Fruit fly (Drosophila melanogaster) whole organism, embryonic: ENCODE data around the gene CG16736.
A peak's percentile ranks its signal among the peaks of the same experiment; 100 is the strongest.

Source experiments
- B-H1 ChIP-seq: fragments of 200-800 bp; sonication (Bioruptor generic); IDR thresholded peaks from 3 replicates; pipeline ENCODE4 v1.3.6; 2022; ENCODE audit warnings: missing biosample characterization, missing genetic modification characterization
- CG10321 ChIP-seq: fragments of 200-800 bp; sonication (Bioruptor generic); IDR thresholded peaks from 2 replicates; pipeline ENCODE4 v1.3.6; 2022; ENCODE audit warnings: missing biosample characterization, missing genetic modification characterization
- CG11247 ChIP-seq: fragments of 200-800 bp; sonication (Bioruptor generic); IDR thresholded peaks from 2 replicates; pipeline ENCODE4 v1.3.6; 2022; ENCODE audit warnings: missing biosample characterization, missing genetic modification characterization
- CG12071 ChIP-seq: fragments of 200-800 bp; sonication (Bioruptor generic); optimal IDR thresholded peaks from 3 replicates; lab custom pipeline; 2018; ENCODE audit warnings: missing biosample characterization, mild to moderate bottlenecking, missing genetic modification characterization
- CG15696 ChIP-seq: fragments of 200-800 bp; sonication (Bioruptor generic); optimal IDR thresholded peaks from 2 replicates; lab custom pipeline; 2019; ENCODE audit warnings: missing biosample characterization, mild to moderate bottlenecking, missing genetic modification characterization, moderate library complexity
- CG1603 ChIP-seq: fragments of 200-800 bp; sonication (Bioruptor generic); optimal IDR thresholded peaks from 2 replicates; lab custom pipeline; 2019; ENCODE audit warnings: missing biosample characterization, mild to moderate bottlenecking, missing genetic modification characterization, moderate library complexity
- CG16779 ChIP-seq: fragments of 200-800 bp; sonication (Bioruptor generic); IDR thresholded peaks from 2 replicates; pipeline ENCODE4 v1.3.6; 2022; ENCODE audit warnings: missing biosample characterization, missing genetic modification characterization
- CG16813 ChIP-seq: fragments of 200-800 bp; sonication (Bioruptor generic); IDR thresholded peaks from 3 replicates; pipeline ENCODE4 v1.3.6; 2022; ENCODE audit warnings: missing biosample characterization, missing genetic modification characterization; ENCODE audit not compliant: partially characterized antibody
- CG1792 ChIP-seq: fragments of 200-800 bp; sonication (Bioruptor generic); optimal IDR thresholded peaks from 2 replicates; lab custom pipeline; 2016; ENCODE audit warnings: missing biosample characterization, missing genetic modification characterization
- CG30403 ChIP-seq: fragments of 200-800 bp; sonication (Bioruptor generic); optimal IDR thresholded peaks from 3 replicates; lab custom pipeline; 2016; ENCODE audit warnings: missing biosample characterization, missing genetic modification characterization
- CG3847 ChIP-seq: fragments of 200-800 bp; sonication (Bioruptor generic); IDR thresholded peaks from 2 replicates; pipeline ENCODE4 v1.3.6; 2022; ENCODE audit warnings: missing biosample characterization, missing genetic modification characterization
- CG7963 ChIP-seq: fragments of 200-800 bp; sonication (Bioruptor generic); IDR thresholded peaks from 3 replicates; pipeline ENCODE4 v1.3.6; 2022; ENCODE audit warnings: missing biosample characterization, missing genetic modification characterization; ENCODE audit not compliant: partially characterized antibody
- CG9609 ChIP-seq: fragments of 200-800 bp; sonication (Bioruptor generic); optimal IDR thresholded peaks from 3 replicates; lab custom pipeline; 2016; ENCODE audit warnings: missing biosample characterization, missing genetic modification characterization
- D19A ChIP-seq: fragments of 200-800 bp; optimal IDR thresholded peaks from 3 replicates; lab custom pipeline; 2019; ENCODE audit warnings: missing biosample characterization, mild to moderate bottlenecking, missing genetic modification characterization, moderate library complexity
- Dbx ChIP-seq: fragments of 200-800 bp; sonication (Bioruptor generic); IDR thresholded peaks from 3 replicates; pipeline ENCODE4 v1.3.6; 2022; ENCODE audit warnings: missing biosample characterization, missing genetic modification characterization
- Hmr ChIP-seq: fragments of 200-800 bp; sonication (Bioruptor generic); optimal IDR thresholded peaks from 3 replicates; lab custom pipeline; 2017; ENCODE audit warnings: mild to moderate bottlenecking, missing biosample characterization, missing genetic modification reagents, missing genetic modification characterization
- Med ChIP-seq: fragments of 200-800 bp; sonication (Bioruptor generic); peaks from one replicate; lab custom pipeline; 2016; ENCODE audit warnings: missing biosample characterization, missing genetic modification characterization, mild to moderate bottlenecking, inconsistent platforms, moderate library complexity
- Mes4 ChIP-seq: fragments of 200-800 bp; sonication (Bioruptor generic); optimal IDR thresholded peaks from 2 replicates; lab custom pipeline; 2016; ENCODE audit warnings: missing biosample characterization, missing genetic modification characterization
- Myb ChIP-seq: fragments of 200-800 bp; sonication (Bioruptor generic); optimal IDR thresholded peaks from 2 replicates; lab custom pipeline; 2016; ENCODE audit warnings: missing biosample characterization, missing genetic modification characterization
- Oaz ChIP-seq: fragments of 200-800 bp; sonication (Bioruptor generic); IDR thresholded peaks from 2 replicates; pipeline ENCODE4 v1.3.6; 2022; ENCODE audit warnings: missing biosample characterization, missing genetic modification characterization
- Spps ChIP-seq: fragments of 200-800 bp; sonication (Bioruptor generic); optimal IDR thresholded peaks from 2 replicates; lab custom pipeline; 2018; ENCODE audit warnings: missing biosample characterization, mild to moderate bottlenecking, missing genetic modification characterization
- Sry-δ ChIP-seq: fragments of 200-800 bp; sonication (Bioruptor generic); optimal IDR thresholded peaks from 2 replicates; lab custom pipeline; 2016; ENCODE audit warnings: missing biosample characterization, missing genetic modification characterization
- Taf1 ChIP-seq: fragments of 200-800 bp; sonication (Bioruptor generic); IDR thresholded peaks from 2 replicates; pipeline ENCODE4 v1.3.6; 2022; ENCODE audit warnings: missing biosample characterization, missing genetic modification characterization
- Xrp1 ChIP-seq: fragments of 200-800 bp; sonication (Bioruptor generic); IDR thresholded peaks from 2 replicates; pipeline ENCODE4 v1.3.6; 2022; ENCODE audit warnings: missing biosample characterization, missing genetic modification characterization
- amos ChIP-seq: fragments of 200-800 bp; sonication (Bioruptor generic); IDR thresholded peaks from 2 replicates; pipeline ENCODE4 v1.3.6; 2022; ENCODE audit warnings: missing biosample characterization, missing genetic modification characterization; ENCODE audit not compliant: partially characterized antibody
- ase ChIP-seq: fragments of 200-800 bp; sonication (Bioruptor generic); IDR thresholded peaks from 3 replicates; pipeline ENCODE4 v1.3.6; 2022; ENCODE audit warnings: missing biosample characterization, missing genetic modification characterization
- ato ChIP-seq: fragments of 200-800 bp; sonication (Bioruptor generic); IDR thresholded peaks from 2 replicates; pipeline ENCODE4 v1.3.6; 2022; ENCODE audit warnings: missing biosample characterization, missing genetic modification characterization; ENCODE audit not compliant: partially characterized antibody
- chinmo ChIP-seq: fragments of 200-800 bp; sonication (Bioruptor generic); IDR thresholded peaks from 4 replicates; pipeline ENCODE4 v1.3.6; 2022; ENCODE audit warnings: missing biosample characterization, missing genetic modification characterization; ENCODE audit not compliant: partially characterized antibody
- corto ChIP-seq: fragments of 200-800 bp; sonication (Bioruptor generic); optimal IDR thresholded peaks from 2 replicates; lab custom pipeline; 2016; ENCODE audit warnings: missing biosample characterization, mild to moderate bottlenecking, missing genetic modification characterization, moderate library complexity
- fd102C ChIP-seq: fragments of 200-800 bp; sonication (Bioruptor generic); optimal IDR thresholded peaks from 2 replicates; lab custom pipeline; 2018; ENCODE audit warnings: missing biosample characterization, mild to moderate bottlenecking, missing genetic modification characterization, moderate library complexity
- grn ChIP-seq: fragments of 200-800 bp; sonication (Bioruptor generic); optimal IDR thresholded peaks from 3 replicates; lab custom pipeline; 2017; ENCODE audit warnings: missing biosample characterization, missing genetic modification characterization
- lab ChIP-seq: fragments of 200-800 bp; sonication (Bioruptor generic); optimal IDR thresholded peaks from 3 replicates; lab custom pipeline; 2017; ENCODE audit warnings: missing biosample characterization, missing genetic modification characterization, mild to moderate bottlenecking, moderate library complexity, missing genetic modification reagents
- nau ChIP-seq: fragments of 200-800 bp; sonication (Bioruptor generic); optimal IDR thresholded peaks from 3 replicates; lab custom pipeline; 2017; ENCODE audit warnings: missing biosample characterization, mild to moderate bottlenecking, missing genetic modification characterization, missing genetic modification reagents
- nerfin-2 ChIP-seq: fragments of 200-800 bp; sonication (Bioruptor generic); IDR thresholded peaks from 2 replicates; pipeline ENCODE4 v1.3.6; 2022; ENCODE audit warnings: missing biosample characterization, missing genetic modification characterization; ENCODE audit not compliant: partially characterized antibody
- run ChIP-seq: fragments of 200-800 bp; sonication (Bioruptor generic); optimal IDR thresholded peaks from 3 replicates; lab custom pipeline; 2018; ENCODE audit warnings: missing biosample characterization, mild to moderate bottlenecking, missing genetic modification characterization
- sens-2 ChIP-seq: fragments of 200-800 bp; sonication (Bioruptor generic); IDR thresholded peaks from 2 replicates; pipeline ENCODE4 v1.3.6; 2022; ENCODE audit warnings: missing biosample characterization, missing genetic modification characterization
- so ChIP-seq: fragments of 200-800 bp; sonication (Bioruptor generic); IDR thresholded peaks from 3 replicates; pipeline ENCODE4 v1.3.6; 2022; ENCODE audit warnings: missing biosample characterization, missing genetic modification characterization
- sob ChIP-seq: fragments of 200-800 bp; sonication (Bioruptor generic); IDR thresholded peaks from 2 replicates; pipeline ENCODE4 v1.3.6; 2022; ENCODE audit warnings: missing biosample characterization, missing genetic modification characterization
- stc ChIP-seq: fragments of 200-800 bp; sonication (Bioruptor generic); IDR thresholded peaks from 2 replicates; pipeline ENCODE4 v1.3.6; 2022; ENCODE audit warnings: missing biosample characterization, missing genetic modification characterization
- trh ChIP-seq: fragments of 200-800 bp; sonication (Bioruptor generic); optimal IDR thresholded peaks from 2 replicates; lab custom pipeline; 2016; ENCODE audit warnings: missing biosample characterization, missing genetic modification characterization

The CG16736 gene

DNA sequence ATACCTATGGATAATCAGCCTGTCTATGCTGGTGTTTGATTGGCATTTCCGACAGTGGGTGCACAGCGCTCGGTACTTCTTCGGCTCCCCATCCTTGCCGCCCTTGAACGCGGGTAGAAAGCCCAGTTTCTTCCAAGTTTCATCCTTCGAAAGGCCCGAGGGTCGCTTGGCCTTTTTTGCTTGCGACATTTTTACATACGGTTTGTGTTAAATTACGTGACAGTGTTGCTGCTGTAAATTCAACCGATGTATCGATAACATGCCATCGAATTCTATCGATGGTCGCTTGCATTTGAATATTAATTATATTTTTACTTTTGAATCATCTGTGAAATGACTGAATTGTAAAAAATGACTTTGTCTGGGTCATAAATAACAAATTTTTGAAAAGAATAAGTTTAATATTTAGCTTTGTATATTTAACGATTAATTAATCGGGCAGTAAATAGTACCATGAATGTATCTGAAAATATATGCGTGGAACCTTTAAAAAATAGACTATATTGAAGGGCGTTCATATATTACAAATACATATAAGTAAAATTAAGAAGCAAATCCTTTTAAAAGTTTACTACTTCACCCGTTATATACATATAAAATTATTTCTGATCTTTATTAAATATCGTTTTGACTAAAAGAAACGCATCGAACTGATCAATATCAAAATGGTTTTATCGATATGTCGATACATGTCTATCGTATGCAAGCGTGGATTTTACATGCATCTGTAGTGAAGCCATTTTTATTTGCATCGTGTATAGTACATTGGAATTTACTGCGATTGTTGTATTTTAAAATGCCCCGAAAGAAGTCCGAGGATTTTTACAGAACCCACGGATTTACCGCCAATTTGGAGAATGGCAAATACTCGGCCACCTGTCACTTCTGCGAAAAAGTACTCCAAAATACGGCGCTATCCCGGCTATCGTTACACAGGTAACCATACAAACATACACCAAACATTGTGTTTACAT lies 1.0 kb upstream of the CG16736 start, which contains the start of the genes Ibf2 and Ibf1 (continued):
- TF ChIP-seq CG12071 (no peak), run (tag; lab: Kevin White, UChicago) (no peak), corto (GFP tag; lab: Kevin White, UChicago) (no peak), amos (GFP tag; lab: Robert Waterston, UW) (peak; percentile 87), stc (no peak), Mes4 (GFP tag; lab: Kevin White, UChicago) (no peak), Taf1 (GFP tag; lab: Robert Waterston, UW) (no peak), CG16779 (GFP tag; lab: Robert Waterston, UW) (no peak), ato (GFP tag; lab: Robert Waterston, UW) (peak; percentile 83), fd102C (GFP tag; lab: Kevin White, UChicago) (no peak), CG30403 (GFP tag; lab: Kevin White, UChicago) (no peak), D19A (tag; lab: Kevin White, UChicago) (no peak), Myb (GFP tag; lab: Kevin White, UChicago) (peak; percentile 21), CG9609 (GFP tag; lab: Kevin White, UChicago) (no peak), CG1792 (GFP tag; lab: Kevin White, UChicago) (no peak), Hmr (GFP tag; lab: Kevin White, UChicago) (no peak), CG3847 (GFP tag; lab: Robert Waterston, UW) (no peak), nau (GFP tag; lab: Kevin White, UChicago) (no peak), B-H1 (GFP tag; lab: Robert Waterston, UW) (no peak), chinmo (GFP tag; lab: Robert Waterston, UW) (peak; percentile 61; the same call in 2 of the 4 replicates), trh (GFP tag; lab: Kevin White, UChicago) (no peak), nerfin-2 (GFP tag; lab: Robert Waterston, UW) (peak; percentile 81), Xrp1 (GFP tag; lab: Robert Waterston, UW) (no peak), CG11247 (GFP tag; lab: Robert Waterston, UW) (no peak), Dbx (GFP tag; lab: Robert Waterston, UW) (no peak), lab (GFP tag; lab: Kevin White, UChicago) (no peak), sob (GFP tag; lab: Robert Waterston, UW) (no peak), so (GFP tag; lab: Robert Waterston, UW) (no peak), Med (GFP tag; lab: Kevin White, UChicago) (peak; percentile 22), Sry-δ (GFP tag; lab: Kevin White, UChicago) (peak; percentile 22), Oaz (GFP tag; lab: Robert Waterston, UW) (no peak), grn (GFP tag; lab: Kevin White, UChicago) (no peak), CG1603 (tag; lab: Kevin White, UChicago) (peak; percentile 8), CG16813 (GFP tag; lab: Robert Waterston, UW) (peak; percentile 84), sens-2 (GFP tag; lab: Robert Waterston, UW) (no peak), CG10321 (GFP tag; lab: Robert Waterston, UW) (no peak), CG7963 (peak; percentile 84), ase (no peak), CG15696 (no peak), Spps (tag; lab: Kevin White, UChicago) (no peak)
